Fruit fly (Drosophila melanogaster) whole organism, embryonic: Measurements from ENCODE around the gene ovm.

Experiments used
- CG10543 ChIP-seq: fragments of 200-800 bp; sonication (Bioruptor generic); optimal IDR thresholded peaks from 3 replicates; lab custom pipeline; 2017; ENCODE audit warnings: missing biosample characterization, mild to moderate bottlenecking, missing genetic modification characterization, moderate library complexity
- CG11398 ChIP-seq: fragments of 200-800 bp; sonication (Bioruptor generic); optimal IDR thresholded peaks from 2 replicates; lab custom pipeline; 2016; ENCODE audit warnings: missing biosample characterization, missing genetic modification characterization
- CG12104 ChIP-seq: fragments of 200-800 bp; sonication (Bioruptor generic); optimal IDR thresholded peaks from 3 replicates; lab custom pipeline; 2016; ENCODE audit warnings: missing biosample characterization, missing genetic modification characterization
- CG12744 ChIP-seq: fragments of 200-800 bp; sonication (Bioruptor generic); optimal IDR thresholded peaks from 2 replicates; lab custom pipeline; 2016; ENCODE audit warnings: missing biosample characterization, missing genetic modification characterization
- CG14014 ChIP-seq: fragments of 200-800 bp; sonication (Bioruptor generic); IDR thresholded peaks from 2 replicates; pipeline ENCODE4 v1.3.6; 2022; ENCODE audit warnings: missing biosample characterization, missing genetic modification characterization
- CG1529 ChIP-seq: fragments of 200-800 bp; sonication (Bioruptor generic); optimal IDR thresholded peaks from 3 replicates; lab custom pipeline; 2018; ENCODE audit warnings: missing biosample characterization, missing genetic modification characterization
- CG17385 ChIP-seq: fragments of 200-800 bp; sonication (Bioruptor generic); optimal IDR thresholded peaks from 3 replicates; lab custom pipeline; 2018; ENCODE audit warnings: missing biosample characterization, mild to moderate bottlenecking, missing genetic modification characterization
- CG18619 ChIP-seq: fragments of 200-800 bp; sonication (Bioruptor generic); optimal IDR thresholded peaks from 3 replicates; lab custom pipeline; 2017; ENCODE audit warnings: missing biosample characterization, mild to moderate bottlenecking, missing genetic modification characterization
- CG2889 ChIP-seq: fragments of 200-800 bp; sonication (Bioruptor generic); IDR thresholded peaks from 3 replicates; pipeline ENCODE4 v1.3.6; 2022; ENCODE audit warnings: missing biosample characterization, missing genetic modification characterization
- CG30431 ChIP-seq: fragments of 200-800 bp; sonication (Bioruptor generic); optimal IDR thresholded peaks from 2 replicates; lab custom pipeline; 2017; ENCODE audit warnings: missing biosample characterization, missing genetic modification characterization
- CG4707 ChIP-seq: fragments of 200-800 bp; sonication (Bioruptor generic); optimal IDR thresholded peaks from 2 replicates; lab custom pipeline; 2018; ENCODE audit warnings: missing biosample characterization, mild to moderate bottlenecking, missing genetic modification characterization, moderate library complexity
- CG6854 ChIP-seq: fragments of 200-800 bp; sonication (Bioruptor generic); optimal IDR thresholded peaks from 3 replicates; lab custom pipeline; 2017; ENCODE audit warnings: missing biosample characterization, mild to moderate bottlenecking, missing genetic modification characterization
- CG9727 ChIP-seq: fragments of 200-800 bp; sonication (Bioruptor generic); optimal IDR thresholded peaks from 3 replicates; lab custom pipeline; 2017; ENCODE audit warnings: missing biosample characterization, mild to moderate bottlenecking, missing genetic modification characterization
- CG9797 ChIP-seq: fragments of 200-800 bp; sonication (Bioruptor generic); optimal IDR thresholded peaks from 3 replicates; lab custom pipeline; 2018; ENCODE audit warnings: missing biosample characterization, mild to moderate bottlenecking, missing genetic modification characterization
- CoRest ChIP-seq: fragments of 200-800 bp; sonication (Bioruptor generic); optimal IDR thresholded peaks from 3 replicates; lab custom pipeline; 2018; ENCODE audit warnings: missing biosample characterization, mild to moderate bottlenecking, missing genetic modification characterization, moderate library complexity
- D19B ChIP-seq: fragments of 200-800 bp; sonication (Bioruptor generic); optimal IDR thresholded peaks from 2 replicates; lab custom pipeline; 2017; ENCODE audit warnings: missing biosample characterization, mild to moderate bottlenecking, missing genetic modification characterization
- Dad ChIP-seq: fragments of 200-800 bp; sonication (Bioruptor generic); optimal IDR thresholded peaks from 3 replicates; lab custom pipeline; 2016; ENCODE audit warnings: missing biosample characterization, missing genetic modification characterization
- Max ChIP-seq: fragments of 200-800 bp; sonication (Bioruptor generic); optimal IDR thresholded peaks from 2 replicates; lab custom pipeline; 2016; ENCODE audit warnings: missing biosample characterization, mild to moderate bottlenecking, missing genetic modification characterization
- Myb ChIP-seq: fragments of 200-800 bp; sonication (Bioruptor generic); optimal IDR thresholded peaks from 2 replicates; lab custom pipeline; 2016; ENCODE audit warnings: missing biosample characterization, missing genetic modification characterization
- Pdp1 ChIP-seq, 2 experiments: fragments of 200-800 bp; sonication (Bioruptor generic); optimal IDR thresholded peaks; 3 replicates each; lab custom pipeline; 2016; ENCODE audit warnings: missing biosample characterization in 2 of 2, missing genetic modification characterization in 2 of 2, mild to moderate bottlenecking in 1 of 2, moderate library complexity in 1 of 2
- Side ChIP-seq: fragments of 200-800 bp; sonication (Bioruptor generic); optimal IDR thresholded peaks from 2 replicates; lab custom pipeline; 2016; ENCODE audit warnings: missing biosample characterization, missing genetic modification characterization
- Sox102F ChIP-seq: fragments of 200-800 bp; sonication (Bioruptor generic); optimal IDR thresholded peaks from 2 replicates; lab custom pipeline; 2018; ENCODE audit warnings: missing biosample characterization, mild to moderate bottlenecking, missing genetic modification characterization, moderate library complexity
- Sry-β ChIP-seq: fragments of 200-800 bp; sonication (Bioruptor generic); optimal IDR thresholded peaks from 2 replicates; lab custom pipeline; 2018; ENCODE audit warnings: missing biosample characterization, mild to moderate bottlenecking, missing genetic modification characterization, moderate library complexity
- Sry-δ ChIP-seq: fragments of 200-800 bp; sonication (Bioruptor generic); optimal IDR thresholded peaks from 2 replicates; lab custom pipeline; 2016; ENCODE audit warnings: missing biosample characterization, missing genetic modification characterization
- Ssrp ChIP-seq: fragments of 200-800 bp; sonication (Bioruptor generic); optimal IDR thresholded peaks from 2 replicates; lab custom pipeline; 2018; ENCODE audit warnings: missing biosample characterization, mild to moderate bottlenecking, missing genetic modification characterization, moderate library complexity
- Taf1 ChIP-seq: fragments of 200-800 bp; sonication (Bioruptor generic); IDR thresholded peaks from 2 replicates; pipeline ENCODE4 v1.3.6; 2022; ENCODE audit warnings: missing biosample characterization, missing genetic modification characterization
- Xbp1 ChIP-seq: fragments of 200-800 bp; sonication (Bioruptor generic); optimal IDR thresholded peaks from 3 replicates; lab custom pipeline; 2016; ENCODE audit warnings: missing biosample characterization, mild to moderate bottlenecking, missing genetic modification characterization
- abd-A ChIP-seq: fragments of 200-800 bp; sonication (Bioruptor generic); optimal IDR thresholded peaks from 3 replicates; lab custom pipeline; 2019; ENCODE audit warnings: missing biosample characterization, mild to moderate bottlenecking, missing genetic modification characterization, moderate library complexity
- aop ChIP-seq: fragments of 200-800 bp; sonication (Bioruptor generic); IDR thresholded peaks from 2 replicates; pipeline ENCODE4 v1.3.6; 2022; ENCODE audit warnings: missing biosample characterization, missing genetic modification characterization
- btn ChIP-seq: fragments of 200-800 bp; sonication (Bioruptor generic); optimal IDR thresholded peaks from 2 replicates; lab custom pipeline; 2016; ENCODE audit warnings: missing biosample characterization, missing genetic modification characterization
- corto ChIP-seq: fragments of 200-800 bp; sonication (Bioruptor generic); optimal IDR thresholded peaks from 2 replicates; lab custom pipeline; 2016; ENCODE audit warnings: missing biosample characterization, mild to moderate bottlenecking, missing genetic modification characterization, moderate library complexity
- emc ChIP-seq: fragments of 200-800 bp; sonication (Bioruptor generic); optimal IDR thresholded peaks from 2 replicates; lab custom pipeline; 2016; ENCODE audit warnings: missing biosample characterization, missing genetic modification characterization
- en ChIP-seq: fragments of 200-800 bp; sonication (Bioruptor generic); optimal IDR thresholded peaks from 2 replicates; lab custom pipeline; 2016; ENCODE audit warnings: missing biosample characterization, missing genetic modification characterization
- hb ChIP-seq: fragments of 200-800 bp; sonication (Bioruptor generic); IDR thresholded peaks from 3 replicates; pipeline ENCODE4 v1.3.6; 2022; ENCODE audit warnings: missing biosample characterization, missing genetic modification characterization; ENCODE audit not compliant: partially characterized antibody
- insv ChIP-seq, 2 experiments: fragments of 200-800 bp; sonication (Bioruptor generic); optimal IDR thresholded peaks; 3 replicates each; lab custom pipeline; 2016 to 2018; ENCODE audit warnings: missing biosample characterization in 2 of 2, missing genetic modification characterization in 2 of 2
- lab ChIP-seq: fragments of 200-800 bp; sonication (Bioruptor generic); optimal IDR thresholded peaks from 3 replicates; lab custom pipeline; 2017; ENCODE audit warnings: missing biosample characterization, missing genetic modification characterization, mild to moderate bottlenecking, moderate library complexity, missing genetic modification reagents
- lbe ChIP-seq: fragments of 200-800 bp; sonication (Bioruptor generic); optimal IDR thresholded peaks from 2 replicates; lab custom pipeline; 2016; ENCODE audit warnings: missing biosample characterization, mild to moderate bottlenecking, missing genetic modification characterization
- oc ChIP-seq: fragments of 200-800 bp; sonication (Bioruptor generic); optimal IDR thresholded peaks from 2 replicates; lab custom pipeline; 2018; ENCODE audit warnings: missing biosample characterization, mild to moderate bottlenecking, missing genetic modification characterization, moderate library complexity
- pfk ChIP-seq: fragments of 200-800 bp; sonication (Bioruptor generic); optimal IDR thresholded peaks from 2 replicates; lab custom pipeline; 2018; ENCODE audit warnings: missing biosample characterization, mild to moderate bottlenecking, missing genetic modification characterization, moderate library complexity
- row ChIP-seq: fragments of 200-800 bp; sonication (Bioruptor generic); IDR thresholded peaks from 3 replicates; pipeline ENCODE4 v1.3.6; 2022; ENCODE audit warnings: missing biosample characterization, missing genetic modification characterization
- run ChIP-seq: fragments of 200-800 bp; sonication (Bioruptor generic); optimal IDR thresholded peaks from 3 replicates; lab custom pipeline; 2018; ENCODE audit warnings: missing biosample characterization, mild to moderate bottlenecking, missing genetic modification characterization
- sc ChIP-seq, 3 experiments: fragments of >200 bp in 2 of 3; fragments of 200-800 bp in 1 of 3; sonication (Bioruptor generic) in 1 of 3; optimal IDR thresholded peaks; 2 replicates in 2 of 3; 3 replicates in 1 of 3; lab custom pipeline; 2017; ENCODE audit warnings: mild to moderate bottlenecking in 1 of 3, missing biosample characterization in 1 of 3, missing genetic modification characterization in 1 of 3, missing genetic modification reagents in 1 of 3
- sens ChIP-seq: fragments of 200-800 bp; sonication (Bioruptor generic); peaks from one replicate; lab custom pipeline; 2016; ENCODE audit warnings: missing biosample characterization, missing genetic modification characterization
- tap ChIP-seq: fragments of 200-800 bp; optimal IDR thresholded peaks from 3 replicates; lab custom pipeline; 2019; ENCODE audit warnings: missing biosample characterization, mild to moderate bottlenecking, missing genetic modification characterization, moderate library complexity
- tio ChIP-seq: fragments of 200-800 bp; sonication (Bioruptor generic); optimal IDR thresholded peaks from 2 replicates; lab custom pipeline; 2017; ENCODE audit warnings: missing biosample characterization, missing genetic modification characterization, inconsistent platforms
- tll ChIP-seq, 2 experiments: fragments of 200-800 bp in 1 of 2; fragments of >200 bp in 1 of 2; sonication (Bioruptor generic) in 1 of 2; optimal IDR thresholded peaks; 2 replicates each; lab custom pipeline; 2017 to 2019; ENCODE audit warnings: missing biosample characterization in 2 of 2, missing genetic modification characterization in 2 of 2, mild to moderate bottlenecking in 1 of 2, moderate library complexity in 1 of 2
- zen ChIP-seq: fragments of 200-800 bp; sonication (Bioruptor generic); optimal IDR thresholded peaks from 3 replicates; lab custom pipeline; 2018; ENCODE audit warnings: missing biosample characterization, mild to moderate bottlenecking, missing genetic modification characterization, moderate library complexity

Gene ovm

DNA sequence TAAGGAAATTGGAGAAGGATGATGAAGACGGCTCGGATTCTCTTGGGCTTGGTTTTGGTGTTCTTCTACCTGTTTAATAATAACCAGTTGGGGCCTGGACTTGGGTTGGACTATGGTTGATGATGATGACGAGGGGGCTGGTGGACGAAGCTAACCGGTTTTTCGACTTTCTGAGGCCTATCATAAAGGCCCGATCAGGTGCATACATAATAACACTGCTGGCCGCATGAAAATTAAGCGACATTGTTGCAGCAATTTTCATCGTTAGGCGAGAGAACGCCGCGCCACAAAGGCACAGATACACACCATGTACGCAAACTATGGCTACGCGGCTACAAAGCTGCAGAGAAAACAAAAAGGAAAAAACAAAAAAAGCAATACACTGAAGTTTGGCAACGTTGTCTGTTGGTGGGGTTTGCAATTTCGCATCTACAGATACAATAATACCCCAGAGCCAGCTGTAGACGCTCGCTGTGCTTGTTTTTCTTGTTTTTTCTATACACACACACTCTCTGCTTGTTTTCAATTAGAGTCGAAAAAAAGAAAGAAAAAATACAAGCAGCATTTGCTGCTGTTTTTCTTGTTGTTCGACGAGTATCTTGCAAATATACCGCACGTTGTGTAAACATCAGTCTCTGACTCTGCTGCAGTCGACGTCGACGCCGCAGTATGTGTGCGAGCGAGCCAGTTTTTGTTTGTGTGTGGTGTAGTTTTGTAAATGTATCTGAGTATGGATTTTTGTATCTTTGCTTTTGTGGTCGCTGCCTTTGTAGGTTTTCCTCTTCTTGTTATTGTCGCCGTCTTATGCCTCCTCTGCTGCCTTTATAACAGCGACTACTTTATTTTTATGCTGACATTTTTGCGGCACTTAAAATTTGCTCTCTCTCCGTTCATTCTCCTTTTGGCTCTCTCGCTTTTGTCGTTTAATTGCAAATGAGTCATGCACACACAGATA, 25.6 kb upstream of the ovm start (continued):
- no peak for TF ChIP-seq Ssrp
- peak; percentile 55 for TF ChIP-seq btn (GFP tag; lab: Kevin White, UChicago)
- TF ChIP-seq CG6854 (GFP tag; lab: Kevin White, UChicago) = peak; percentile 78
- TF ChIP-seq CG10543 (GFP tag; lab: Kevin White, UChicago) = peak; percentile 97
- no peak for TF ChIP-seq CG14014 (GFP tag; lab: Robert Waterston, UW)
- peak; percentile 85 for TF ChIP-seq sens (GFP tag; lab: Kevin White, UChicago)
- TF ChIP-seq pfk (GFP tag; lab: Kevin White, UChicago) = peak; percentile 75
- peak; percentile 97 for TF ChIP-seq corto (GFP tag; lab: Kevin White, UChicago)
- TF ChIP-seq CG11398 (GFP tag; lab: Kevin White, UChicago) = peak; percentile 69
- peak; percentile 17 for TF ChIP-seq Sry-β (GFP tag; lab: Kevin White, UChicago)
- peak; percentile 53 to 96 for TF ChIP-seq Pdp1 (GFP tag; optimal IDR thresholded peaks at IDR 0.05; lab: Kevin White, UChicago)
- peak; percentile 98 for TF ChIP-seq abd-A
- peak; percentile 41 for TF ChIP-seq tap
- TF ChIP-seq lab (GFP tag; lab: Kevin White, UChicago) = peak; percentile 95
- no peak for TF ChIP-seq CG9797 (GFP tag; lab: Kevin White, UChicago)
- no peak for TF ChIP-seq CG30431 (GFP tag; lab: Kevin White, UChicago)
- TF ChIP-seq Sry-δ = peak; percentile 28
- TF ChIP-seq D19B (GFP tag; lab: Kevin White, UChicago) = peak; percentile 37
- TF ChIP-seq Sox102F (GFP tag; lab: Kevin White, UChicago) = peak; percentile 59
- TF ChIP-seq tio (GFP tag; lab: Kevin White, UChicago) = peak; percentile 8
- TF ChIP-seq CG12104 (GFP tag; lab: Kevin White, UChicago) = peak; percentile 49
- TF ChIP-seq emc (GFP tag; lab: Kevin White, UChicago) = no peak
- TF ChIP-seq CG4707 (GFP tag; lab: Kevin White, UChicago) = peak; percentile 59
- no peak for TF ChIP-seq Taf1 (GFP tag; lab: Robert Waterston, UW)
- TF ChIP-seq CoRest (tag; lab: Kevin White, UChicago) = peak; percentile 57
- TF ChIP-seq CG18619 (GFP tag; lab: Kevin White, UChicago) = peak; percentile 81
- no peak for TF ChIP-seq hb (GFP tag; lab: Robert Waterston, UW)
- no peak for TF ChIP-seq Xbp1 (GFP tag; lab: Kevin White, UChicago)
- TF ChIP-seq Myb (GFP tag; lab: Kevin White, UChicago) = peak; percentile 47
- peak; percentile 55 for TF ChIP-seq CG1529
- TF ChIP-seq oc (tag; lab: Kevin White, UChicago) = peak; percentile 21
- TF ChIP-seq CG2889 (GFP tag; lab: Robert Waterston, UW) = no peak
- TF ChIP-seq CG17385 (GFP tag; lab: Kevin White, UChicago) = peak; percentile 87
- peak; percentile 77 for TF ChIP-seq run (tag; lab: Kevin White, UChicago)
- TF ChIP-seq CG9727 (GFP tag; lab: Kevin White, UChicago) = peak; percentile 85
- TF ChIP-seq aop (GFP tag; lab: Robert Waterston, UW) = no peak
- peak in 1 of 2 experiments; percentile 72 for TF ChIP-seq insv (GFP tag; optimal IDR thresholded peaks at IDR 0.05; lab: Kevin White, UChicago)
- peak; percentile 55 for TF ChIP-seq CG12744 (GFP tag; lab: Kevin White, UChicago)
- TF ChIP-seq lbe (GFP tag; lab: Kevin White, UChicago) = peak; percentile 96
- TF ChIP-seq Side (GFP tag; lab: Kevin White, UChicago) = peak; percentile 87
- TF ChIP-seq Max = peak; percentile 62
- TF ChIP-seq zen (tag; lab: Kevin White, UChicago) = peak; percentile 55
- no peak for TF ChIP-seq sc (optimal IDR thresholded peaks at IDR 0.05; lab: Kevin White, UChicago)
- TF ChIP-seq sc (GFP tag; optimal IDR thresholded peaks at IDR 0.05; lab: Kevin White, UChicago) = peak; percentile 34
- no peak for TF ChIP-seq row
- peak; percentile 2 for TF ChIP-seq Dad (GFP tag; lab: Kevin White, UChicago)
- TF ChIP-seq tll (GFP tag; optimal IDR thresholded peaks at IDR 0.05; lab: Kevin White, UChicago) = peak in 1 of 2 experiments; percentile 94
- TF ChIP-seq en (GFP tag; lab: Kevin White, UChicago) = peak; percentile 41
